Worm (Caenorhabditis elegans) whole organism, young adult: ENCODE data around the gene K06A9.3.

ENCODE experiments used
- B0019.2 ChIP-seq: fragments of 200-800 bp; sonication (Bioruptor generic); conservative IDR thresholded peaks from 2 replicates; pipeline ENCODE4 v1.3.6; 2022; ENCODE audit warnings: missing genetic modification reagents, missing genetic modification characterization, missing compliant biosample characterization
- B0336.3 ChIP-seq: fragments of 200-800 bp; sonication (Bioruptor generic); IDR thresholded peaks from 2 replicates; pipeline ENCODE4 v1.3.6; 2022; ENCODE audit warnings: missing genetic modification characterization, missing compliant biosample characterization
- C06A6.2 ChIP-seq: fragments of 200-800 bp; sonication (Bioruptor generic); conservative IDR thresholded peaks from 2 replicates; pipeline ENCODE4 v1.3.6; 2022; ENCODE audit warnings: missing genetic modification characterization, missing compliant biosample characterization
- F22D6.2 ChIP-seq: sonication (generic microtip); optimal IDR thresholded peaks from 2 replicates; lab custom pipeline; 2016; ENCODE audit warnings: mild to moderate bottlenecking, missing genetic modification characterization, missing compliant biosample characterization
- F37B4.10 ChIP-seq: fragments of 200-800 bp; sonication (Bioruptor generic); IDR thresholded peaks from 2 replicates; pipeline ENCODE4 v1.3.6; 2022; ENCODE audit warnings: missing genetic modification characterization, missing compliant biosample characterization
- F39B2.1 ChIP-seq: fragments of 200-800 bp; sonication (Bioruptor generic); IDR thresholded peaks from 2 replicates; pipeline ENCODE4 v1.3.6; 2022; ENCODE audit warnings: missing genetic modification reagents, missing genetic modification characterization, missing compliant biosample characterization
- F49E8.2 ChIP-seq: sonication (generic microtip); optimal IDR thresholded peaks from 3 replicates; lab custom pipeline; 2017; ENCODE audit warnings: missing genetic modification characterization, mild to moderate bottlenecking, missing compliant biosample characterization, antibody characterized with exemption, moderate library complexity; ENCODE audit not compliant: insufficient read depth
- F52B5.7 ChIP-seq: sonication (generic microtip); optimal IDR thresholded peaks from 2 replicates; lab custom pipeline; 2016; ENCODE audit warnings: mild to moderate bottlenecking, missing genetic modification characterization, missing compliant biosample characterization
- F55B11.4 ChIP-seq: sonication (generic microtip); optimal IDR thresholded peaks from 2 replicates; lab custom pipeline; 2016; ENCODE audit warnings: missing compliant biosample characterization, missing genetic modification characterization, borderline replicate concordance; ENCODE audit not compliant: insufficient read depth
- F57A8.1 ChIP-seq: fragments of 200-800 bp; sonication (Bioruptor generic); optimal IDR thresholded peaks from 2 replicates; lab custom pipeline; 2018; ENCODE audit warnings: mild to moderate bottlenecking, missing genetic modification characterization, moderate library complexity, missing compliant biosample characterization
- F57C9.4 ChIP-seq: sonication (generic microtip); optimal IDR thresholded peaks from 2 replicates; lab custom pipeline; 2017; ENCODE audit warnings: mild to moderate bottlenecking, missing genetic modification characterization, missing compliant biosample characterization
- T07F8.4 ChIP-seq: sonication (generic microtip); optimal IDR thresholded peaks from 2 replicates; lab custom pipeline; 2016; ENCODE audit warnings: mild to moderate bottlenecking, missing genetic modification characterization, moderate library complexity, missing compliant biosample characterization
- Y53F4B.3 ChIP-seq: fragments of 200-800 bp; sonication (Bioruptor generic); IDR thresholded peaks from 2 replicates; pipeline ENCODE4 v1.3.6; 2022; ENCODE audit warnings: missing genetic modification reagents, missing genetic modification characterization, missing compliant biosample characterization
- Y56A3A.18 ChIP-seq: fragments of 200-800 bp; sonication (Bioruptor generic); IDR thresholded peaks from 2 replicates; pipeline ENCODE4 v1.3.6; 2022; ENCODE audit warnings: missing genetic modification reagents, missing genetic modification characterization, missing compliant biosample characterization
- ZK185.1 ChIP-seq: sonication (generic microtip); optimal IDR thresholded peaks from 2 replicates; lab custom pipeline; 2016; ENCODE audit warnings: mild to moderate bottlenecking, missing genetic modification characterization, missing compliant biosample characterization; ENCODE audit not compliant: poor library complexity, severe bottlenecking
- ama-1 ChIP-seq, 3 experiments: fragments of 150-350 bp in 1 of 3; sonication (generic microtip) in 2 of 3; optimal IDR thresholded peaks; 2 replicates each; lab custom pipeline; 2014 to 2018; ENCODE audit warnings: missing biosample characterization in 2 of 3, missing genetic modification characterization in 2 of 3, missing genetic modification reagents in 2 of 3
- aptf-3 ChIP-seq: fragments of 200-800 bp; sonication (Bioruptor generic); IDR thresholded peaks from 2 replicates; pipeline ENCODE4 v1.3.6; 2022; ENCODE audit warnings: missing genetic modification characterization, missing compliant biosample characterization
- atf-7 ChIP-seq: sonication (generic microtip); optimal IDR thresholded peaks from 2 replicates; lab custom pipeline; 2017; ENCODE audit warnings: mild to moderate bottlenecking, missing genetic modification characterization, missing compliant biosample characterization
- attf-3 ChIP-seq: fragments of 200-800 bp; sonication (Bioruptor generic); conservative IDR thresholded peaks from 2 replicates; pipeline ENCODE4 v1.3.6; 2022; ENCODE audit warnings: missing genetic modification reagents, missing genetic modification characterization, missing compliant biosample characterization
- cebp-1 ChIP-seq, 2 experiments: fragments of 200-800 bp in 1 of 2; sonication (Bioruptor generic) in 1 of 2; sonication (generic microtip) in 1 of 2; IDR thresholded peaks in 1 of 2; optimal IDR thresholded peaks in 1 of 2; 2 replicates each; pipeline versions ENCODE4 v1.3.6 to Lab custom; 2017 to 2022; ENCODE audit warnings: missing compliant biosample characterization in 2 of 2, missing genetic modification characterization in 2 of 2, mild to moderate bottlenecking in 1 of 2, missing genetic modification reagents in 1 of 2, moderate library complexity in 1 of 2
- ceh-27 ChIP-seq: fragments of 200-800 bp; sonication (Bioruptor generic); optimal IDR thresholded peaks from 2 replicates; lab custom pipeline; 2018; ENCODE audit warnings: mild to moderate bottlenecking, missing genetic modification characterization, moderate library complexity, missing compliant biosample characterization
- dpl-1 ChIP-seq: fragments of 150-350 bp; optimal IDR thresholded peaks from 2 replicates; lab custom pipeline; 2014; ENCODE audit warnings: missing biosample characterization, missing genetic modification reagents, missing genetic modification characterization
- fkh-3 ChIP-seq: sonication (generic microtip); optimal IDR thresholded peaks from 2 replicates; lab custom pipeline; 2016; ENCODE audit warnings: mild to moderate bottlenecking, missing genetic modification characterization, missing compliant biosample characterization
- gei-17 ChIP-seq: fragments of 200-800 bp; sonication (Bioruptor generic); optimal IDR thresholded peaks from 2 replicates; lab custom pipeline; 2018; ENCODE audit warnings: mild to moderate bottlenecking, missing genetic modification characterization, missing compliant biosample characterization
- hlh-12 ChIP-seq: sonication (generic microtip); optimal IDR thresholded peaks from 2 replicates; lab custom pipeline; 2016; ENCODE audit warnings: missing genetic modification characterization, missing compliant biosample characterization
- hmg-20 ChIP-seq: fragments of 200-800 bp; sonication (Bioruptor generic); IDR thresholded peaks from 2 replicates; pipeline ENCODE4 v1.3.6; 2022; ENCODE audit warnings: missing genetic modification reagents, missing genetic modification characterization, missing compliant biosample characterization
- lir-1 ChIP-seq: fragments of 200-800 bp; sonication (Bioruptor generic); conservative IDR thresholded peaks from 2 replicates; pipeline ENCODE4 v1.3.6; 2022; ENCODE audit warnings: missing genetic modification reagents, missing genetic modification characterization, missing compliant biosample characterization
- lsl-1 ChIP-seq: fragments of 200-800 bp; sonication (Bioruptor generic); optimal IDR thresholded peaks from 2 replicates; lab custom pipeline; 2018; ENCODE audit warnings: mild to moderate bottlenecking, missing genetic modification characterization, moderate library complexity, missing compliant biosample characterization
- madf-10 ChIP-seq: sonication (generic microtip); optimal IDR thresholded peaks from 2 replicates; lab custom pipeline; 2016; ENCODE audit warnings: mild to moderate bottlenecking, missing genetic modification characterization, missing compliant biosample characterization
- madf-6 ChIP-seq: fragments of 200-800 bp; sonication (Bioruptor generic); IDR thresholded peaks from 2 replicates; pipeline ENCODE4 v1.3.6; 2022; ENCODE audit warnings: missing genetic modification reagents, missing genetic modification characterization, missing compliant biosample characterization
- madf-8 ChIP-seq: fragments of 200-800 bp; sonication (Bioruptor generic); conservative IDR thresholded peaks from 2 replicates; pipeline ENCODE4 v1.3.6; 2022; ENCODE audit warnings: missing genetic modification reagents, missing genetic modification characterization, missing compliant biosample characterization
- mcd-1 ChIP-seq: fragments of 200-800 bp; sonication (Bioruptor generic); IDR thresholded peaks from 2 replicates; pipeline ENCODE4 v1.3.6; 2022; ENCODE audit warnings: missing genetic modification reagents, missing genetic modification characterization, missing compliant biosample characterization
- mes-4 ChIP-seq: sonication (generic microtip); optimal IDR thresholded peaks from 2 replicates; lab custom pipeline; 2016; ENCODE audit warnings: missing genotype, missing genetic modification characterization, missing compliant biosample characterization
- nfyb-1 ChIP-seq: fragments of 200-800 bp; sonication (Bioruptor generic); IDR thresholded peaks from 2 replicates; pipeline ENCODE4 v1.3.6; 2022; ENCODE audit warnings: missing genetic modification reagents, missing genetic modification characterization, missing compliant biosample characterization
- nhr-179 ChIP-seq: sonication (generic microtip); optimal IDR thresholded peaks from 2 replicates; lab custom pipeline; 2016; ENCODE audit warnings: mild to moderate bottlenecking, missing genetic modification characterization, missing compliant biosample characterization
- nhr-27 ChIP-seq: fragments of 200-800 bp; sonication (Bioruptor generic); optimal IDR thresholded peaks from 2 replicates; lab custom pipeline; 2018; ENCODE audit warnings: mild to moderate bottlenecking, missing genetic modification characterization, moderate library complexity, missing compliant biosample characterization
- nhr-80 ChIP-seq: sonication (generic microtip); optimal IDR thresholded peaks from 2 replicates; lab custom pipeline; 2016; ENCODE audit warnings: missing genetic modification characterization, missing compliant biosample characterization
- rec-8 ChIP-seq, 2 experiments: sonication (generic microtip); optimal IDR thresholded peaks; 2 replicates each; lab custom pipeline; 2016; ENCODE audit warnings: mild to moderate bottlenecking in 2 of 2, missing genetic modification characterization in 2 of 2, missing genetic modification reagents in 2 of 2, missing genotype in 2 of 2, missing biosample characterization in 1 of 2, missing compliant biosample characterization in 1 of 2, moderate library complexity in 1 of 2
- rpc-1 ChIP-seq, 2 experiments: fragments of 150-350 bp in 1 of 2; sonication (generic microtip) in 1 of 2; optimal IDR thresholded peaks; 2 replicates each; lab custom pipeline; 2014 to 2018; ENCODE audit warnings: missing biosample characterization in 1 of 2, missing genetic modification characterization in 1 of 2, missing genetic modification reagents in 1 of 2, missing genotype in 1 of 2
- sea-2 ChIP-seq: fragments of 200-800 bp; sonication (Bioruptor generic); IDR thresholded peaks from 2 replicates; pipeline ENCODE4 v1.3.6; 2022; ENCODE audit warnings: missing genetic modification characterization, missing compliant biosample characterization
- xnd-1 ChIP-seq: sonication (generic microtip); optimal IDR thresholded peaks from 2 replicates; lab custom pipeline; 2016; ENCODE audit warnings: missing genotype, missing genetic modification reagents, missing genetic modification characterization, missing compliant biosample characterization
- zfh-2 ChIP-seq: fragments of 200-800 bp; sonication (Bioruptor generic); conservative IDR thresholded peaks from 2 replicates; pipeline ENCODE4 v1.3.6; 2022; ENCODE audit warnings: missing genetic modification reagents, missing genetic modification characterization, missing compliant biosample characterization
- ztf-25 ChIP-seq: fragments of 200-800 bp; sonication (Bioruptor generic); IDR thresholded peaks from 2 replicates; pipeline ENCODE4 v1.3.6; 2022; ENCODE audit warnings: missing genetic modification reagents, missing genetic modification characterization, missing compliant biosample characterization
- ztf-28 ChIP-seq: fragments of 200-800 bp; sonication (Bioruptor generic); IDR thresholded peaks from 2 replicates; pipeline ENCODE4 v1.3.6; 2022; ENCODE audit warnings: missing genetic modification reagents, missing genetic modification characterization, missing compliant biosample characterization
- ztf-6 ChIP-seq: fragments of 200-800 bp; sonication (Bioruptor generic); IDR thresholded peaks from 2 replicates; pipeline ENCODE4 v1.3.6; 2022; ENCODE audit warnings: missing genetic modification reagents, missing genetic modification characterization, missing compliant biosample characterization

Gene K06A9.3

ce11 chrX:1487096-1487495, 48.1 kb downstream of the K06A9.3 start (continued):
- TF ChIP-seq sea-2 (GFP tag; lab: Robert Waterston, UW) = no peak

- no peak for TF ChIP-seq hlh-12
- TF ChIP-seq F22D6.2 = peak; percentile 17
- TF ChIP-seq attf-3 = no peak
- no peak for TF ChIP-seq xnd-1 (tag; lab: Kevin White, UChicago)
- no peak for TF ChIP-seq hmg-20
- TF ChIP-seq ztf-6 (GFP tag; lab: Robert Waterston, UW) = 0 out of 2 replicates have a peak, but pooled peaks have one; percentile 38
- no peak for TF ChIP-seq ztf-28 (GFP tag; lab: Robert Waterston, UW)
- TF ChIP-seq F37B4.10 (GFP tag; lab: Robert Waterston, UW) = no peak
- no peak for TF ChIP-seq rec-8 (tag; optimal IDR thresholded peaks at IDR 0.05; lab: Kevin White, UChicago)
- TF ChIP-seq B0019.2 = no peak
- TF ChIP-seq nfyb-1 (GFP tag; lab: Robert Waterston, UW) = peak; percentile 63; the same call in 1 of the 2 replicates
- no peak for TF ChIP-seq fkh-3 (tag; lab: Kevin White, UChicago)
- no peak for TF ChIP-seq F52B5.7 (tag; lab: Kevin White, UChicago)
- TF ChIP-seq F39B2.1 (GFP tag; lab: Robert Waterston, UW) = no peak
- TF ChIP-seq cebp-1 (GFP tag; IDR thresholded peaks at IDR 0.05; lab: Robert Waterston, UW) = no peak
- peak; percentile 64 for TF ChIP-seq cebp-1 (tag; optimal IDR thresholded peaks at IDR 0.05; lab: Kevin White, UChicago)
- no peak for TF ChIP-seq dpl-1
- TF ChIP-seq gei-17 (GFP tag; lab: Kevin White, UChicago) = peak; percentile 63
- peak; percentile 32 for TF ChIP-seq ama-1 (optimal IDR thresholded peaks at IDR 0.05; lab: Kevin White, UChicago)
- TF ChIP-seq ama-1 (GFP tag; optimal IDR thresholded peaks at IDR 0.05; lab: Kevin White, UChicago) = no peak
- TF ChIP-seq F57A8.1 (GFP tag; lab: Kevin White, UChicago) = no peak
- no peak for TF ChIP-seq T07F8.4 (tag; lab: Kevin White, UChicago)
- no peak for TF ChIP-seq F55B11.4 (tag; lab: Kevin White, UChicago)
- no peak for TF ChIP-seq mes-4 (tag; lab: Kevin White, UChicago)
- TF ChIP-seq atf-7 (tag; lab: Kevin White, UChicago) = peak; percentile 100
- no peak for TF ChIP-seq nhr-27 (tag; lab: Kevin White, UChicago)
- TF ChIP-seq lsl-1 (GFP tag; lab: Kevin White, UChicago) = no peak
- no peak for TF ChIP-seq sea-2 (GFP tag; lab: Robert Waterston, UW)
- peak; percentile 65 for TF ChIP-seq nhr-80 (tag; lab: Kevin White, UChicago)
- peak; percentile 18; the same call in 1 of the 2 replicates for TF ChIP-seq Y56A3A.18 (GFP tag; lab: Robert Waterston, UW)
- no peak for TF ChIP-seq F49E8.2 (tag; lab: Kevin White, UChicago)
- TF ChIP-seq F57C9.4 (tag; lab: Kevin White, UChicago) = no peak
- peak; percentile 28 for TF ChIP-seq madf-10 (tag; lab: Kevin White, UChicago)
- TF ChIP-seq rpc-1 (optimal IDR thresholded peaks at IDR 0.05; lab: Kevin White, UChicago) = no peak
- TF ChIP-seq rpc-1 (tag; optimal IDR thresholded peaks at IDR 0.05; lab: Kevin White, UChicago) = no peak
- TF ChIP-seq mcd-1 = peak; percentile 31; the same call in 1 of the 2 replicates
- TF ChIP-seq Y53F4B.3 (GFP tag; lab: Robert Waterston, UW) = no peak
- no peak for TF ChIP-seq nhr-179 (tag; lab: Kevin White, UChicago)
- no peak for TF ChIP-seq madf-6
- peak; percentile 60 for TF ChIP-seq ZK185.1
- no peak for TF ChIP-seq madf-8 (GFP tag; lab: Robert Waterston, UW)
- no peak for TF ChIP-seq ztf-25 (GFP tag; lab: Robert Waterston, UW)
- no peak for TF ChIP-seq ceh-27 (GFP tag; lab: Kevin White, UChicago)
- TF ChIP-seq lir-1 (GFP tag; lab: Robert Waterston, UW) = no peak
- TF ChIP-seq zfh-2 (GFP tag; lab: Robert Waterston, UW) = no peak
- 0 out of 2 replicates have a peak, but pooled peaks have one; percentile 40 for TF ChIP-seq C06A6.2 (GFP tag; lab: Robert Waterston, UW)
- peak; percentile 58; the same call in 1 of the 2 replicates for TF ChIP-seq B0336.3
- TF ChIP-seq aptf-3 (GFP tag; lab: Robert Waterston, UW) = no peak
Measured at ce11 chrX:1486135-1486648, 49.0 kb downstream of the K06A9.3 start, which contains the start of the genes D1005.10 and dhs-25. Gene D1005.10, minus strand, starts transcription at chrX:1486185. Gene dhs-25, plus strand, starts transcription at chrX:1486532.
